In the genomic region with DNA sequence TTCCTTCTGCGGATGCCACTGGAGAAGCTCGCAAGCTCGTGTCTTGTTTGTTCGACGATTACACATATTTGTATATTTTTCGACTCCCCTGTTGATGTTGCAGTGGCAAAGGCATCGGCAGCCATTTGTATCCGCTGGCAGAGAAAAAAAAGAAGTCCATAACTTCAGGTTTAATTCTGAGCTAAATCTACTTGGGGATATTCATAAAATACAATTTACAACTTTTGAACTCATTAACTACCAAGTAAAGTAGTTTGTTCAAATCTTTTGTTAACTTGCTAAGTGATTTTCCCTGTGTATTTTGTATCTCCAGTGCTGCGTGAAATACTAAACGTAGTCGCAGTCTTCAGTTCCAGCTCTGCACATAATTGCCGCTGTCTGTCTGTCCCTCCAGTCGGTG, we compare ENCODE assay signal across 5 fruit fly cellular contexts.
TF ChIP-seq lines count a peak whose summit lies in the region.

No protein-coding gene starts in this region.

- no peak for TF ChIP-seq CTCF in whole organism, embryonic (GFP tag; optimal IDR thresholded peaks at IDR 0.05; lab: Kevin White, UChicago)

TF ChIP-seq in whole organism, adult, 20 proteins besides CTCF, POLR2A, EP300 and RAD21:
- TF ChIP-seq Clk (GFP tag; optimal IDR thresholded peaks at IDR 0.05; lab: Kevin White, UChicago) (no peak), CG11617 (GFP tag; optimal IDR thresholded peaks at IDR 0.05; lab: Kevin White, UChicago) (no peak), tj (GFP tag; optimal IDR thresholded peaks at IDR 0.05; lab: Kevin White, UChicago) (peak; percentile 4), Hr96 (GFP tag; optimal IDR thresholded peaks at IDR 0.05; lab: Kevin White, UChicago) (no peak), ovo (GFP tag; optimal IDR thresholded peaks at IDR 0.05; lab: Kevin White, UChicago) (no peak)
TF ChIP-seq in whole organism, adult: peak in this region for 1.

TF ChIP-seq in whole organism, embryonic, 481 proteins besides CTCF, POLR2A, EP300 and RAD21 (continues in another document):
- TF ChIP-seq CG12744 (GFP tag; optimal IDR thresholded peaks at IDR 0.05; lab: Kevin White, UChicago) (no peak), Poxn (GFP tag; IDR thresholded peaks at IDR 0.05; lab: Robert Waterston, UW) (no peak), CG17802 (tag; optimal IDR thresholded peaks at IDR 0.05; lab: Kevin White, UChicago) (no peak), inv (GFP tag; IDR thresholded peaks at IDR 0.05; lab: Robert Waterston, UW; ENCODE audit: partially characterized antibody) (no peak), kni (GFP tag; optimal IDR thresholded peaks at IDR 0.05; lab: Kevin White, UChicago) (no peak), Rfx (GFP tag; IDR thresholded peaks at IDR 0.05; lab: Robert Waterston, UW) (no peak), oc (tag; optimal IDR thresholded peaks at IDR 0.05; lab: Kevin White, UChicago) (peak; percentile 55), CG12299 (tag; optimal IDR thresholded peaks at IDR 0.05; lab: Kevin White, UChicago) (no peak), jigr1 (GFP tag; IDR thresholded peaks at IDR 0.05; lab: Robert Waterston, UW) (no peak), ro (GFP tag; IDR thresholded peaks at IDR 0.05; lab: Robert Waterston, UW) (no peak), Rx (GFP tag; IDR thresholded peaks at IDR 0.05; lab: Robert Waterston, UW) (no peak), CG2678 (tag; optimal IDR thresholded peaks at IDR 0.05; lab: Kevin White, UChicago) (peak; percentile 22), CG1603 (tag; optimal IDR thresholded peaks at IDR 0.05; lab: Kevin White, UChicago) (peak; percentile 31), ab (GFP tag; optimal IDR thresholded peaks at IDR 0.05; lab: Kevin White, UChicago) (no peak), wek (GFP tag; optimal IDR thresholded peaks at IDR 0.05; lab: Kevin White, UChicago) (no peak), CG15696 (tag; optimal IDR thresholded peaks at IDR 0.05; lab: Kevin White, UChicago) (no peak), CG10274 (GFP tag; optimal IDR thresholded peaks at IDR 0.05; lab: Kevin White, UChicago) (no peak), Hr78 (GFP tag; optimal IDR thresholded peaks at IDR 0.05; lab: Kevin White, UChicago) (no peak), ERR (GFP tag; optimal IDR thresholded peaks at IDR 0.05; lab: Kevin White, UChicago) (no peak), ssp (GFP tag; IDR thresholded peaks at IDR 0.05; lab: Robert Waterston, UW) (no peak), CG33557 (GFP tag; optimal IDR thresholded peaks at IDR 0.05; lab: Kevin White, UChicago) (no peak), kay (GFP tag; optimal IDR thresholded peaks at IDR 0.05; lab: Kevin White, UChicago) (no peak)

TF ChIP-seq in whole organism, prepupa, 60 proteins besides CTCF, POLR2A, EP300 and RAD21 (continues in another document):
- TF ChIP-seq pdm3 (GFP tag; optimal IDR thresholded peaks at IDR 0.05; lab: Kevin White, UChicago) (peak; percentile 89), CG4318 (GFP tag; optimal IDR thresholded peaks at IDR 0.05; lab: Kevin White, UChicago) (peak; percentile 82), CG11902 (GFP tag; optimal IDR thresholded peaks at IDR 0.05; lab: Kevin White, UChicago) (peak; percentile 32), lz (GFP tag; optimal IDR thresholded peaks at IDR 0.05; lab: Kevin White, UChicago) (peak; percentile 52), acj6 (GFP tag; optimal IDR thresholded peaks at IDR 0.05; lab: Kevin White, UChicago) (peak; percentile 89), fd85E (GFP tag; optimal IDR thresholded peaks at IDR 0.05; lab: Kevin White, UChicago) (peak; percentile 11), svp (GFP tag; lab: Kevin White, UChicago) (no peak), Met (GFP tag; optimal IDR thresholded peaks at IDR 0.05; lab: Kevin White, UChicago) (peak; percentile 50), spab (GFP tag; optimal IDR thresholded peaks at IDR 0.05; lab: Kevin White, UChicago) (peak; percentile 88), eg (GFP tag; IDR thresholded peaks at IDR 0.05; lab: Robert Waterston, UW) (peak; percentile 93), CG3032 (tag; optimal IDR thresholded peaks at IDR 0.05; lab: Kevin White, UChicago) (peak; percentile 79), dsx (GFP tag; optimal IDR thresholded peaks at IDR 0.05; lab: Kevin White, UChicago; ENCODE audit: poor library complexity, severe bottlenecking) (peak; percentile 82), CG9139 (GFP tag; optimal IDR thresholded peaks at IDR 0.05; lab: Kevin White, UChicago) (peak; percentile 74), CG15336 (GFP tag; IDR thresholded peaks at IDR 0.05; lab: Robert Waterston, UW) (peak; percentile 93), Blimp-1 (GFP tag; optimal IDR thresholded peaks at IDR 0.05; lab: Kevin White, UChicago) (no peak), CG1621 (tag; optimal IDR thresholded peaks at IDR 0.05; lab: Kevin White, UChicago) (peak; percentile 89), Sox14 (GFP tag; optimal IDR thresholded peaks at IDR 0.05; lab: Kevin White, UChicago) (peak; percentile 89), Hr38 (GFP tag; optimal IDR thresholded peaks at IDR 0.05; lab: Kevin White, UChicago) (no peak), net (GFP tag; optimal IDR thresholded peaks at IDR 0.05; lab: Kevin White, UChicago) (peak; percentile 88), CG6792 (GFP tag; optimal IDR thresholded peaks at IDR 0.05; lab: Kevin White, UChicago) (peak; percentile 73), Hr39 (GFP tag; optimal IDR thresholded peaks at IDR 0.05; lab: Kevin White, UChicago) (peak; percentile 52)

TF ChIP-seq in whole organism, pupa, 21 proteins besides CTCF, POLR2A, EP300 and RAD21:
- TF ChIP-seq Pif1B (GFP tag; optimal IDR thresholded peaks at IDR 0.05; lab: Kevin White, UChicago), result peak; percentile 84
- peak; percentile 93 for TF ChIP-seq CG4496 (GFP tag; IDR thresholded peaks at IDR 0.05; lab: Robert Waterston, UW)
- peak; percentile 95 for TF ChIP-seq CG8301 (tag; optimal IDR thresholded peaks at IDR 0.05; lab: Kevin White, UChicago)
- peak; percentile 95 for TF ChIP-seq CG14655 (GFP tag; optimal IDR thresholded peaks at IDR 0.05; lab: Kevin White, UChicago)
- peak; percentile 87 for TF ChIP-seq gl (tag; optimal IDR thresholded peaks at IDR 0.05; lab: Kevin White, UChicago)
- peak; percentile 90 for TF ChIP-seq CG8159 (tag; optimal IDR thresholded peaks at IDR 0.05; lab: Kevin White, UChicago)
- TF ChIP-seq EcR (GFP tag; optimal IDR thresholded peaks at IDR 0.05; lab: Kevin White, UChicago), result peak; percentile 3
- TF ChIP-seq CG13204 (GFP tag; optimal IDR thresholded peaks at IDR 0.05; lab: Kevin White, UChicago), result peak; percentile 77
- peak; percentile 81 for TF ChIP-seq Pif1A (GFP tag; optimal IDR thresholded peaks at IDR 0.05; lab: Kevin White, UChicago)
- peak; percentile 93 for TF ChIP-seq CG34367 (tag; optimal IDR thresholded peaks at IDR 0.05; lab: Kevin White, UChicago)
- TF ChIP-seq D1 (tag; optimal IDR thresholded peaks at IDR 0.05; lab: Kevin White, UChicago), result peak; percentile 86
- TF ChIP-seq CG17806 (tag; optimal IDR thresholded peaks at IDR 0.05; lab: Kevin White, UChicago), result peak; percentile 93
- TF ChIP-seq CG32121 (GFP tag; IDR thresholded peaks at IDR 0.05; lab: Robert Waterston, UW), result peak; percentile 89
- peak; percentile 92 for TF ChIP-seq CG15710 (tag; optimal IDR thresholded peaks at IDR 0.05; lab: Kevin White, UChicago)
- TF ChIP-seq CG10348 (GFP tag; IDR thresholded peaks at IDR 0.05; lab: Robert Waterston, UW), result peak; percentile 56; the same call in 1 of the 2 replicates
- TF ChIP-seq CG12605 (GFP tag; IDR thresholded peaks at IDR 0.05; lab: Robert Waterston, UW), result peak; percentile 90
- peak; percentile 83; the same call in 2 of the 3 replicates for TF ChIP-seq fd96Ca (GFP tag; IDR thresholded peaks at IDR 0.05; lab: Robert Waterston, UW)
- peak; percentile 91 for TF ChIP-seq Ets98B (GFP tag; IDR thresholded peaks at IDR 0.05; lab: Robert Waterston, UW)
- TF ChIP-seq CG9948 (tag; optimal IDR thresholded peaks at IDR 0.05; lab: Kevin White, UChicago), result peak; percentile 93
- peak; percentile 58 for TF ChIP-seq rn (GFP tag; IDR thresholded peaks at IDR 0.05; lab: Robert Waterston, UW)
- no peak for TF ChIP-seq Snoo (tag; optimal IDR thresholded peaks at IDR 0.05; lab: Kevin White, UChicago)
TF ChIP-seq in whole organism, pupa: peak in this region for 20.

TF ChIP-seq in whole organism, wandering third instar larva, 38 proteins besides CTCF, POLR2A, EP300 and RAD21:
- TF ChIP-seq rgr (GFP tag; optimal IDR thresholded peaks at IDR 0.05; lab: Kevin White, UChicago) (peak; percentile 15), Vsx2 (GFP tag; optimal IDR thresholded peaks at IDR 0.05; lab: Kevin White, UChicago; ENCODE audit: partially characterized antibody) (no peak), sv (GFP tag; optimal IDR thresholded peaks at IDR 0.05; lab: Kevin White, UChicago) (peak; percentile 14), br (GFP tag; optimal IDR thresholded peaks at IDR 0.05; lab: Kevin White, UChicago) (peak; percentile 4), Abd-B (GFP tag; optimal IDR thresholded peaks at IDR 0.05; lab: Kevin White, UChicago) (no peak), foxo (GFP tag; optimal IDR thresholded peaks at IDR 0.05; lab: Kevin White, UChicago) (peak in 1 of 2 experiments; percentile 21), fru (GFP tag; optimal IDR thresholded peaks at IDR 0.05; lab: Kevin White, UChicago) (peak; percentile 31), jim (GFP tag; optimal IDR thresholded peaks at IDR 0.05; lab: Kevin White, UChicago) (no peak), OdsH (GFP tag; optimal IDR thresholded peaks at IDR 0.05; lab: Kevin White, UChicago) (peak; percentile 32), ey (GFP tag; optimal IDR thresholded peaks at IDR 0.05; lab: Kevin White, UChicago) (peak; percentile 43)
TF ChIP-seq in whole organism, wandering third instar larva: peak in this region for 7.
